Worm (Caenorhabditis elegans): Measurements from ENCODE around the gene nlp-59.

DNA sequence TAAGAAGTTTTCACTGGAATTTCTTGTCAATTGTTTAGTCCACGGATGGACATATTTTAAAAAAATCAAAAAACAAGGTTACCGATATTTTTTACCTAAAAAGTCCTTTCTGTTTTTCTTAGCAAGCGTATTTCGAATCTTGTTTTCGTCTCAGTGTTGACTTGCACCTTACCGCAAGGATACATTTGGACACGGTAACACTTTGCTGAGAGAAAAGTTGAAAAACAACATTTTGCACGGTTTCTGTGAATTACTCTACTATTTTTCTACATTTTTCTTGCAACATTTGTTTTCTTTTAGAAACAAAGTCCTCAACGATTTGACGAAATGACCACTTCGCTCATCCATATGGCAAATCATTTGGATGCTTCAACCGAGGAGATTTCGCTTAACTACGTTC lies 21.8 kb upstream of the nlp-59 start, which contains the start of gene hil-1:
- no peak for TF ChIP-seq M03D4.4 (tag; optimal IDR thresholded peaks at IDR 0.05)
- TF ChIP-seq mab-5 (tag; optimal IDR thresholded peaks at IDR 0.05): no peak
- TF ChIP-seq cnd-1 (tag; optimal IDR thresholded peaks at IDR 0.05): no peak
- no peak for TF ChIP-seq ztf-11 (tag; optimal IDR thresholded peaks at IDR 0.05)
- no peak for TF ChIP-seq unc-39 (tag; optimal IDR thresholded peaks at IDR 0.05)
- TF ChIP-seq sptf-1 (tag; optimal IDR thresholded peaks at IDR 0.05): no peak
- TF ChIP-seq ceh-83 (GFP tag; optimal IDR thresholded peaks at IDR 0.05): no peak
- TF ChIP-seq nhr-76 (tag; optimal IDR thresholded peaks at IDR 0.05): no peak
- TF ChIP-seq ceh-43 (GFP tag; optimal IDR thresholded peaks at IDR 0.05): no peak
- no peak for TF ChIP-seq nhr-237 (tag; optimal IDR thresholded peaks at IDR 0.05)
- TF ChIP-seq pha-4 (tag; optimal IDR thresholded peaks at IDR 0.05): no peak
- no peak for TF ChIP-seq elt-3 (tag; optimal IDR thresholded peaks at IDR 0.05)
